Fruit fly (Drosophila melanogaster) whole organism, embryonic: ENCODE data around the gene neb.
A peak's percentile ranks its signal among the peaks of the same experiment; 100 is the strongest.

ENCODE experiments used
- ATbp ChIP-seq: fragments of 200-800 bp; sonication (Bioruptor generic); optimal IDR thresholded peaks from 2 replicates; lab custom pipeline; 2017; ENCODE audit warnings: missing biosample characterization, mild to moderate bottlenecking, missing genetic modification characterization, missing genetic modification reagents
- B-H2 ChIP-seq: fragments of 200-800 bp; sonication (Bioruptor generic); optimal IDR thresholded peaks from 2 replicates; lab custom pipeline; 2018; ENCODE audit warnings: missing biosample characterization, mild to moderate bottlenecking, missing genetic modification characterization
- Bteb2 ChIP-seq: fragments of 200-800 bp; sonication (Bioruptor generic); optimal IDR thresholded peaks from 2 replicates; lab custom pipeline; 2016; ENCODE audit warnings: missing biosample characterization, missing genetic modification characterization
- CG1024 ChIP-seq: fragments of 200-800 bp; sonication (Bioruptor generic); IDR thresholded peaks from 2 replicates; pipeline ENCODE4 v1.3.6; 2022; ENCODE audit warnings: missing biosample characterization, missing genetic modification characterization
- CG10274 ChIP-seq: fragments of 200-800 bp; sonication (Bioruptor generic); optimal IDR thresholded peaks from 3 replicates; lab custom pipeline; 2017; ENCODE audit warnings: missing biosample characterization, mild to moderate bottlenecking, missing genetic modification characterization
- CG10366 ChIP-seq: fragments of 200-800 bp; sonication (Bioruptor generic); IDR thresholded peaks from 2 replicates; pipeline ENCODE4 v1.3.6; 2022; ENCODE audit warnings: missing biosample characterization, missing genetic modification characterization
- CG10543 ChIP-seq: fragments of 200-800 bp; sonication (Bioruptor generic); optimal IDR thresholded peaks from 3 replicates; lab custom pipeline; 2017; ENCODE audit warnings: missing biosample characterization, mild to moderate bottlenecking, missing genetic modification characterization, moderate library complexity
- CG10959 ChIP-seq: fragments of 200-800 bp; sonication (Bioruptor generic); IDR thresholded peaks from 2 replicates; pipeline ENCODE4 v1.3.6; 2022; ENCODE audit warnings: missing biosample characterization, missing genetic modification characterization
- CG11695 ChIP-seq: fragments of 200-800 bp; sonication (Bioruptor generic); IDR thresholded peaks from 3 replicates; pipeline ENCODE4 v1.3.6; 2022; ENCODE audit warnings: missing biosample characterization, missing genetic modification characterization
- CG12155 ChIP-seq: fragments of 200-800 bp; sonication (Bioruptor generic); optimal IDR thresholded peaks from 3 replicates; lab custom pipeline; 2016; ENCODE audit warnings: missing biosample characterization, missing genetic modification characterization
- CG12236 ChIP-seq: fragments of 200-800 bp; sonication (Bioruptor generic); optimal IDR thresholded peaks from 2 replicates; lab custom pipeline; 2016; ENCODE audit warnings: missing biosample characterization, missing genetic modification characterization
- CG12769 ChIP-seq: fragments of 200-800 bp; sonication (Bioruptor generic); optimal IDR thresholded peaks from 2 replicates; lab custom pipeline; 2019; ENCODE audit warnings: missing biosample characterization, mild to moderate bottlenecking, missing genetic modification characterization, moderate library complexity
- CG16813 ChIP-seq: fragments of 200-800 bp; sonication (Bioruptor generic); IDR thresholded peaks from 3 replicates; pipeline ENCODE4 v1.3.6; 2022; ENCODE audit warnings: missing biosample characterization, missing genetic modification characterization; ENCODE audit not compliant: partially characterized antibody
- CG17361 ChIP-seq: fragments of 200-800 bp; sonication (Bioruptor generic); IDR thresholded peaks from 3 replicates; pipeline ENCODE4 v1.3.6; 2022; ENCODE audit warnings: missing biosample characterization, missing genetic modification characterization
- CG2116 ChIP-seq: fragments of 200-800 bp; sonication (Bioruptor generic); optimal IDR thresholded peaks from 3 replicates; lab custom pipeline; 2018; ENCODE audit warnings: missing biosample characterization, mild to moderate bottlenecking, missing genetic modification characterization
- CG32532 ChIP-seq: fragments of 200-800 bp; sonication (Bioruptor generic); IDR thresholded peaks from 2 replicates; pipeline ENCODE4 v1.3.6; 2022; ENCODE audit warnings: missing biosample characterization, missing genetic modification characterization
- CG33213 ChIP-seq: fragments of 200-800 bp; sonication (Bioruptor generic); optimal IDR thresholded peaks from 3 replicates; lab custom pipeline; 2016; ENCODE audit warnings: missing biosample characterization, missing genetic modification characterization
- CG3407 ChIP-seq: fragments of 200-800 bp; sonication (Bioruptor generic); optimal IDR thresholded peaks from 2 replicates; lab custom pipeline; 2018; ENCODE audit warnings: missing biosample characterization, mild to moderate bottlenecking, missing genetic modification characterization
- CG34422 ChIP-seq: fragments of 200-800 bp; sonication (Bioruptor generic); IDR thresholded peaks from 3 replicates; pipeline ENCODE4 v1.3.6; 2022; ENCODE audit warnings: missing biosample characterization, missing genetic modification characterization
- CG3847 ChIP-seq: fragments of 200-800 bp; sonication (Bioruptor generic); IDR thresholded peaks from 2 replicates; pipeline ENCODE4 v1.3.6; 2022; ENCODE audit warnings: missing biosample characterization, missing genetic modification characterization
- CG5180 ChIP-seq: fragments of 200-800 bp; sonication (Bioruptor generic); optimal IDR thresholded peaks from 3 replicates; lab custom pipeline; 2017; ENCODE audit warnings: missing biosample characterization, missing genetic modification characterization, mild to moderate bottlenecking, moderate library complexity, missing genetic modification reagents
- CG9727 ChIP-seq: fragments of 200-800 bp; sonication (Bioruptor generic); optimal IDR thresholded peaks from 3 replicates; lab custom pipeline; 2017; ENCODE audit warnings: missing biosample characterization, mild to moderate bottlenecking, missing genetic modification characterization
- CG9797 ChIP-seq: fragments of 200-800 bp; sonication (Bioruptor generic); optimal IDR thresholded peaks from 3 replicates; lab custom pipeline; 2018; ENCODE audit warnings: missing biosample characterization, mild to moderate bottlenecking, missing genetic modification characterization
- CrebB ChIP-seq: fragments of 200-800 bp; sonication (Bioruptor generic); optimal IDR thresholded peaks from 3 replicates; lab custom pipeline; 2018; ENCODE audit warnings: missing biosample characterization, mild to moderate bottlenecking, missing genetic modification characterization
- Fer2 ChIP-seq: fragments of 200-800 bp; sonication (Bioruptor generic); optimal IDR thresholded peaks from 2 replicates; lab custom pipeline; 2018; ENCODE audit warnings: missing biosample characterization, mild to moderate bottlenecking, missing genetic modification characterization, moderate library complexity
- Fer3 ChIP-seq: fragments of 200-800 bp; sonication (Bioruptor generic); optimal IDR thresholded peaks from 2 replicates; lab custom pipeline; 2018; ENCODE audit warnings: missing biosample characterization, mild to moderate bottlenecking, missing genetic modification characterization, moderate library complexity
- H15 ChIP-seq: fragments of 200-800 bp; sonication (Bioruptor generic); IDR thresholded peaks from 3 replicates; pipeline ENCODE4 v1.3.6; 2022; ENCODE audit warnings: missing biosample characterization, missing genetic modification characterization
- Jarid2 ChIP-seq: fragments of 200-800 bp; sonication (Bioruptor generic); optimal IDR thresholded peaks from 3 replicates; lab custom pipeline; 2017; ENCODE audit warnings: mild to moderate bottlenecking, missing biosample characterization, missing genetic modification reagents, missing genetic modification characterization
- Nf-YA ChIP-seq: fragments of 200-800 bp; sonication (Bioruptor generic); IDR thresholded peaks from 2 replicates; pipeline ENCODE4 v1.3.6; 2022; ENCODE audit warnings: missing biosample characterization, missing genetic modification characterization
- Oli ChIP-seq: fragments of 200-800 bp; sonication (Bioruptor generic); optimal IDR thresholded peaks from 2 replicates; lab custom pipeline; 2018; ENCODE audit warnings: missing biosample characterization, mild to moderate bottlenecking, missing genetic modification characterization, moderate library complexity
- Optix ChIP-seq: fragments of 200-800 bp; sonication (Bioruptor generic); IDR thresholded peaks from 3 replicates; pipeline ENCODE4 v1.3.6; 2022; ENCODE audit warnings: missing biosample characterization, missing genetic modification characterization
- Six4 ChIP-seq: fragments of 200-800 bp; sonication (Bioruptor generic); optimal IDR thresholded peaks from 2 replicates; lab custom pipeline; 2016; ENCODE audit warnings: missing biosample characterization, missing genetic modification characterization
- Spps ChIP-seq: fragments of 200-800 bp; sonication (Bioruptor generic); optimal IDR thresholded peaks from 2 replicates; lab custom pipeline; 2018; ENCODE audit warnings: missing biosample characterization, mild to moderate bottlenecking, missing genetic modification characterization
- Trl ChIP-seq, 3 experiments: fragments of >200 bp in 2 of 3; fragments of 200-800 bp in 1 of 3; sonication (Bioruptor generic) in 1 of 3; optimal IDR thresholded peaks; 2 replicates in 1 of 3; 3 replicates in 2 of 3; lab custom pipeline; 2016 to 2017; ENCODE audit warnings: missing biosample characterization in 1 of 3, missing genetic modification characterization in 1 of 3
- ato ChIP-seq: fragments of 200-800 bp; sonication (Bioruptor generic); IDR thresholded peaks from 2 replicates; pipeline ENCODE4 v1.3.6; 2022; ENCODE audit warnings: missing biosample characterization, missing genetic modification characterization; ENCODE audit not compliant: partially characterized antibody
- bbx ChIP-seq: fragments of 200-800 bp; sonication (Bioruptor generic); IDR thresholded peaks from 2 replicates; pipeline ENCODE4 v1.3.6; 2022; ENCODE audit warnings: missing biosample characterization, missing genetic modification characterization; ENCODE audit not compliant: partially characterized antibody
- chinmo ChIP-seq: fragments of 200-800 bp; sonication (Bioruptor generic); IDR thresholded peaks from 4 replicates; pipeline ENCODE4 v1.3.6; 2022; ENCODE audit warnings: missing biosample characterization, missing genetic modification characterization; ENCODE audit not compliant: partially characterized antibody
- crol ChIP-seq: fragments of 200-800 bp; sonication (Bioruptor generic); IDR thresholded peaks from 2 replicates; pipeline ENCODE4 v1.3.6; 2022; ENCODE audit warnings: missing biosample characterization, missing genetic modification characterization
- dpn ChIP-seq, 2 experiments: fragments of 200-800 bp; sonication (Bioruptor generic); optimal IDR thresholded peaks; 3 replicates each; lab custom pipeline; 2016; ENCODE audit warnings: missing biosample characterization in 2 of 2, missing genetic modification characterization in 2 of 2
- lbe ChIP-seq: fragments of 200-800 bp; sonication (Bioruptor generic); optimal IDR thresholded peaks from 2 replicates; lab custom pipeline; 2016; ENCODE audit warnings: missing biosample characterization, mild to moderate bottlenecking, missing genetic modification characterization
- repo ChIP-seq: fragments of 200-800 bp; sonication (Bioruptor generic); optimal IDR thresholded peaks from 2 replicates; lab custom pipeline; 2016; ENCODE audit warnings: missing biosample characterization, missing genetic modification characterization
- sc ChIP-seq, 3 experiments: fragments of >200 bp in 2 of 3; fragments of 200-800 bp in 1 of 3; sonication (Bioruptor generic) in 1 of 3; optimal IDR thresholded peaks; 2 replicates in 2 of 3; 3 replicates in 1 of 3; lab custom pipeline; 2017; ENCODE audit warnings: mild to moderate bottlenecking in 1 of 3, missing biosample characterization in 1 of 3, missing genetic modification characterization in 1 of 3, missing genetic modification reagents in 1 of 3
- schlank ChIP-seq: fragments of 200-800 bp; sonication (Bioruptor generic); optimal IDR thresholded peaks from 2 replicates; lab custom pipeline; 2018; ENCODE audit warnings: missing biosample characterization, mild to moderate bottlenecking, missing genetic modification characterization
- sob ChIP-seq: fragments of 200-800 bp; sonication (Bioruptor generic); IDR thresholded peaks from 2 replicates; pipeline ENCODE4 v1.3.6; 2022; ENCODE audit warnings: missing biosample characterization, missing genetic modification characterization
- ssp ChIP-seq: fragments of 200-800 bp; sonication (Bioruptor generic); IDR thresholded peaks from 2 replicates; pipeline ENCODE4 v1.3.6; 2022; ENCODE audit warnings: missing biosample characterization, missing genetic modification characterization
- sug ChIP-seq: fragments of 200-800 bp; optimal IDR thresholded peaks from 2 replicates; lab custom pipeline; 2019; ENCODE audit warnings: missing biosample characterization, mild to moderate bottlenecking, missing genetic modification characterization, moderate library complexity
- wdn ChIP-seq: fragments of 200-800 bp; sonication (Bioruptor generic); IDR thresholded peaks from 2 replicates; pipeline ENCODE4 v1.3.6; 2022; ENCODE audit warnings: missing biosample characterization, missing genetic modification characterization

Gene neb

DNA sequence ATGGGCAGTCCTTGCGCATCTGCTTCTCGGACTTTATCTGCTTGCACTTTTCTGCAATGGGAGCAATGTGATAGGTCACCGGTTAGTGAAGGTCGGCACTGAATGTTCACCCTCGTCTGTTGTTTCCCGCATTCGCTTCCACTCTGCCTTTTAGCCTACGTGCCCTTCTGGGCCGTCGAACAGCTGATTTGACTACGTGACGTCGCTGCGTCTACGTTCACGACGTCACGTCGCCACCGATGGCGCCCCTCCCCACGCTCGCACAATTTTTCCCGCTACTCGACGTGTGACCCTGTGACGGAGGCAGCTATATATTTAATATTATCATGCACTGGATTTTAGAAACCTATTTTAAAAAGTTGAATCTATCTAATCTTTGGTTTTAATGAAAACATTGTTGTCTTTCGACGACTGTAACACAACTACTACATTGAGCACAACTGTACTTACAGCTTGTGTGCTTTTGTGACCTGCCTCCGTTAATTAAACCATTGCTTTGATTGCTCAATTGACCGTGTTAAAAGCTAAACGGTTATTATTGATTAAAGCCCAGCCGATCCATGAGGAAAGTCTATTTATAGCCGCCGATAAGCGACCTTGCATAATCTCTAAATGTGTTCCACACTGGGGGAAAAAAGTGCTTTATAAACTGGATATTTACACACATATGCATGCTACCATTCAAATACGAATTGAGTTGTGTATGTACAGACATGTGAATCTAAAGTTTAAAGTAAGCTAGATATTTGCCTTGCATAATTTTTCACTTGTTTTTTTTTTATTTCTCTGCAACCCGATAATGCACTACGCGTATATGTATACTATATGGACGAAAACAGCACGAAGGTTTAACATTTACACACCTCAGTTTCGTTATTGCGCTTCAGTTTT is 7.7 kb downstream of the neb start (continued):
- TF ChIP-seq Optix (GFP tag; lab: Robert Waterston, UW), result no peak
- peak; percentile 21 for TF ChIP-seq CG5180 (GFP tag; lab: Kevin White, UChicago)
- no peak for TF ChIP-seq CG34422 (GFP tag; lab: Robert Waterston, UW)
- no peak for TF ChIP-seq CG10959
- peak; percentile 24; the same call in 1 of the 2 replicates for TF ChIP-seq CG10366 (GFP tag; lab: Robert Waterston, UW)
- TF ChIP-seq CG10274 (GFP tag; lab: Kevin White, UChicago), result no peak
- TF ChIP-seq wdn (GFP tag; lab: Robert Waterston, UW), result no peak
- TF ChIP-seq dpn (GFP tag; optimal IDR thresholded peaks at IDR 0.05; lab: Kevin White, UChicago), result peak in 1 of 2 experiments; percentile 5
- TF ChIP-seq CG16813 (GFP tag; lab: Robert Waterston, UW), result 0 out of 3 replicates have a peak, but pooled peaks have one; percentile 28
- TF ChIP-seq CG9797 (GFP tag; lab: Kevin White, UChicago), result no peak
- no peak for TF ChIP-seq CG12769 (tag; lab: Kevin White, UChicago)
- TF ChIP-seq repo, result no peak
- TF ChIP-seq chinmo, result peak; percentile 86; the same call in 2 of the 4 replicates
- TF ChIP-seq CG9727 (GFP tag; lab: Kevin White, UChicago), result no peak
- TF ChIP-seq Trl (optimal IDR thresholded peaks at IDR 0.05; lab: Kevin White, UChicago), result no peak
- no peak for TF ChIP-seq Trl (GFP tag; optimal IDR thresholded peaks at IDR 0.05; lab: Kevin White, UChicago)
- TF ChIP-seq CG10543 (GFP tag; lab: Kevin White, UChicago), result peak; percentile 32
- TF ChIP-seq Nf-YA, result 0 out of 2 replicates have a peak, but pooled peaks have one; percentile 24
- TF ChIP-seq Six4, result no peak
- no peak for TF ChIP-seq bbx
- peak; percentile 33; the same call in 1 of the 2 replicates for TF ChIP-seq ato (GFP tag; lab: Robert Waterston, UW)
- no peak for TF ChIP-seq CG3847 (GFP tag; lab: Robert Waterston, UW)
- no peak for TF ChIP-seq CG2116 (GFP tag; lab: Kevin White, UChicago)
- TF ChIP-seq CG17361 (GFP tag; lab: Robert Waterston, UW), result no peak
- no peak for TF ChIP-seq CG33213 (GFP tag; lab: Kevin White, UChicago)
- TF ChIP-seq schlank (tag; lab: Kevin White, UChicago), result no peak
- no peak for TF ChIP-seq sug (tag; lab: Kevin White, UChicago)
- TF ChIP-seq sob (GFP tag; lab: Robert Waterston, UW), result peak; percentile 44; the same call in 1 of the 2 replicates
- TF ChIP-seq CG12155, result no peak
- no peak for TF ChIP-seq CG11695 (GFP tag; lab: Robert Waterston, UW)
- peak; percentile 58 for TF ChIP-seq crol (GFP tag; lab: Robert Waterston, UW)
- peak; percentile 10 for TF ChIP-seq Oli
- no peak for TF ChIP-seq Fer2
- TF ChIP-seq Bteb2 (GFP tag; lab: Kevin White, UChicago), result no peak
- TF ChIP-seq CG32532 (GFP tag; lab: Robert Waterston, UW), result 0 out of 2 replicates have a peak, but pooled peaks have one; percentile 15
- TF ChIP-seq ATbp, result peak; percentile 8
- no peak for TF ChIP-seq ssp (GFP tag; lab: Robert Waterston, UW)
- no peak for TF ChIP-seq CG12236 (GFP tag; lab: Kevin White, UChicago)
- no peak for TF ChIP-seq sc (optimal IDR thresholded peaks at IDR 0.05; lab: Kevin White, UChicago)
- TF ChIP-seq sc (GFP tag; optimal IDR thresholded peaks at IDR 0.05; lab: Kevin White, UChicago), result no peak
- no peak for TF ChIP-seq B-H2 (GFP tag; lab: Kevin White, UChicago)
- TF ChIP-seq H15 (GFP tag; lab: Robert Waterston, UW), result no peak
- TF ChIP-seq CG1024 (GFP tag; lab: Robert Waterston, UW), result no peak
- TF ChIP-seq lbe, result peak; percentile 47
- no peak for TF ChIP-seq Spps (tag; lab: Kevin White, UChicago)
- no peak for TF ChIP-seq CG3407
- TF ChIP-seq Fer3 (tag; lab: Kevin White, UChicago), result peak; percentile 28
- TF ChIP-seq Jarid2 (GFP tag; lab: Kevin White, UChicago), result no peak
- TF ChIP-seq CrebB (tag; lab: Kevin White, UChicago), result no peak
